Fruit fly (Drosophila melanogaster): ENCODE results near the gene CG18259.

CG18259 gene

dm6 chrX:18799307-18799855, 16.1 kb upstream of the CG18259 start (continued):
- TF ChIP-seq pb (GFP tag; optimal IDR thresholded peaks at IDR 0.05), result no peak
- peak; percentile 66 for TF ChIP-seq zen (tag; optimal IDR thresholded peaks at IDR 0.05)
- no peak for TF ChIP-seq usp (GFP tag; optimal IDR thresholded peaks at IDR 0.05)
- no peak for TF ChIP-seq BtbVII (GFP tag; optimal IDR thresholded peaks at IDR 0.05)
- TF ChIP-seq CG9932 (GFP tag; IDR thresholded peaks at IDR 0.05), result no peak
- no peak for TF ChIP-seq shn (GFP tag; optimal IDR thresholded peaks at IDR 0.05)
- TF ChIP-seq Ssrp (tag; optimal IDR thresholded peaks at IDR 0.05), result no peak
- no peak for TF ChIP-seq B-H1 (GFP tag; IDR thresholded peaks at IDR 0.05)
- TF ChIP-seq slbo (GFP tag; IDR thresholded peaks at IDR 0.05), result no peak
- TF ChIP-seq NC2β (GFP tag; optimal IDR thresholded peaks at IDR 0.05), result no peak
- TF ChIP-seq tup (GFP tag; optimal IDR thresholded peaks at IDR 0.05), result no peak
- no peak for TF ChIP-seq CG17328 (GFP tag; IDR thresholded peaks at IDR 0.05)
- TF ChIP-seq CG14050 (GFP tag; IDR thresholded peaks at IDR 0.05), result no peak
- TF ChIP-seq CG9817 (tag; optimal IDR thresholded peaks at IDR 0.05), result no peak
- no peak for TF ChIP-seq odd (GFP tag; optimal IDR thresholded peaks at IDR 0.05)

dm6 chrX:18797567-18797966, 14.3 kb upstream of the CG18259 start, which contains the start of gene bnb:
TSS of gene bnb (minus strand) at chrX:18797687.
- TF ChIP-seq CG1603 (tag; optimal IDR thresholded peaks at IDR 0.05) (no peak), Deaf1 (tag; optimal IDR thresholded peaks at IDR 0.05) (peak; percentile 89), Med (GFP tag) (peak; percentile 26), schlank (tag; optimal IDR thresholded peaks at IDR 0.05) (no peak), Adf1 (GFP tag; IDR thresholded peaks at IDR 0.05) (peak; percentile 79), CG15073 (GFP tag; optimal IDR thresholded peaks at IDR 0.05) (no peak), CG12942 (GFP tag; optimal IDR thresholded peaks at IDR 0.05) (no peak)

dm6 chrX:18791368-18791767, 8.1 kb upstream of the CG18259 start, which contains the start of gene Atg101:
TSS of gene Atg101 (plus strand) at chrX:18791668.
- TF ChIP-seq CG34422 (GFP tag; IDR thresholded peaks at IDR 0.05) (no peak), cad (GFP tag; optimal IDR thresholded peaks at IDR 0.05) (no peak), chif (GFP tag; optimal IDR thresholded peaks at IDR 0.05) (no peak)

dm6 chrX:18789353-18790210, 6.3 kb upstream of the CG18259 start:
- TF ChIP-seq run (tag; optimal IDR thresholded peaks at IDR 0.05) (peak; percentile 16), CG10147 (GFP tag; optimal IDR thresholded peaks at IDR 0.05) (peak; percentile 58), ci (GFP tag; IDR thresholded peaks at IDR 0.05) (no peak), CG10366 (GFP tag; IDR thresholded peaks at IDR 0.05) (no peak), knrl (GFP tag; IDR thresholded peaks at IDR 0.05; ENCODE audit: partially characterized antibody) (no peak), wor (GFP tag; IDR thresholded peaks at IDR 0.05) (no peak), CG9727 (GFP tag; optimal IDR thresholded peaks at IDR 0.05) (peak; percentile 79), CG18476 (GFP tag; optimal IDR thresholded peaks at IDR 0.05) (peak; percentile 9), CG10565 (GFP tag; optimal IDR thresholded peaks at IDR 0.05) (no peak), tgo (GFP tag; IDR thresholded peaks at IDR 0.05) (peak; percentile 49; the same call in 1 of the 3 replicates), Abd-B (GFP tag; optimal IDR thresholded peaks at IDR 0.05) (peak; percentile 48), gem (tag; optimal IDR thresholded peaks at IDR 0.05) (peak; percentile 78), CG2120 (GFP tag; optimal IDR thresholded peaks at IDR 0.05) (peak; percentile 84), CG12769 (tag; optimal IDR thresholded peaks at IDR 0.05) (peak; percentile 85), ftz-f1 (GFP tag; optimal IDR thresholded peaks at IDR 0.05) (peak; percentile 8), GATAe (GFP tag; conservative IDR thresholded peaks at IDR 0.05) (no peak), cad (GFP tag; optimal IDR thresholded peaks at IDR 0.05) (no peak), Nf-YC (tag; optimal IDR thresholded peaks at IDR 0.05) (peak; percentile 51), gfzf (GFP tag; optimal IDR thresholded peaks at IDR 0.05) (no peak), CG18619 (GFP tag; optimal IDR thresholded peaks at IDR 0.05) (peak; percentile 66), Mes4 (GFP tag; optimal IDR thresholded peaks at IDR 0.05) (peak; percentile 62), CTCF (GFP tag; optimal IDR thresholded peaks at IDR 0.05) (no peak), slbo (GFP tag; IDR thresholded peaks at IDR 0.05) (no peak), CG9932 (GFP tag; IDR thresholded peaks at IDR 0.05) (peak; percentile 50; the same call in 1 of the 2 replicates)

Data from whole organism, embryonic.